Fruit fly (Drosophila melanogaster) whole organism, embryonic: ENCODE results near the gene CG1998.

ENCODE experiments used
- Awh ChIP-seq: fragments of 200-800 bp; sonication (Bioruptor generic); IDR thresholded peaks from 2 replicates; pipeline ENCODE4, ENCODE4 v1.3.6; 2022; ENCODE audit warnings: missing biosample characterization, missing genetic modification characterization
- Blimp-1 ChIP-seq: fragments of 200-800 bp; sonication (Bioruptor generic); optimal IDR thresholded peaks from 3 replicates; lab custom pipeline; 2018; ENCODE audit warnings: missing biosample characterization, missing genetic modification characterization, mild to moderate bottlenecking, moderate library complexity, missing genetic modification reagents
- CG10959 ChIP-seq: fragments of 200-800 bp; sonication (Bioruptor generic); IDR thresholded peaks from 2 replicates; pipeline ENCODE4 v1.3.6; 2022; ENCODE audit warnings: missing biosample characterization, missing genetic modification characterization
- CG10979 ChIP-seq: fragments of 200-800 bp; sonication (Bioruptor generic); optimal IDR thresholded peaks from 2 replicates; lab custom pipeline; 2018; ENCODE audit warnings: missing biosample characterization, mild to moderate bottlenecking, missing genetic modification characterization, moderate library complexity
- CG14014 ChIP-seq: fragments of 200-800 bp; sonication (Bioruptor generic); IDR thresholded peaks from 2 replicates; pipeline ENCODE4 v1.3.6; 2022; ENCODE audit warnings: missing biosample characterization, missing genetic modification characterization
- CG15479 ChIP-seq: fragments of 200-800 bp; sonication (Bioruptor generic); optimal IDR thresholded peaks from 3 replicates; lab custom pipeline; 2019; ENCODE audit warnings: missing biosample characterization, mild to moderate bottlenecking, missing genetic modification characterization, moderate library complexity
- CG17912 ChIP-seq: fragments of 200-800 bp; sonication (Bioruptor generic); optimal IDR thresholded peaks from 2 replicates; lab custom pipeline; 2018; ENCODE audit warnings: missing biosample characterization, mild to moderate bottlenecking, missing genetic modification characterization
- CG18011 ChIP-seq: fragments of 200-800 bp; sonication (Bioruptor generic); optimal IDR thresholded peaks from 2 replicates; lab custom pipeline; 2017; ENCODE audit warnings: missing biosample characterization, missing genetic modification characterization, mild to moderate bottlenecking, moderate library complexity, missing genotype
- CG4617 ChIP-seq: fragments of 200-800 bp; sonication (Bioruptor generic); optimal IDR thresholded peaks from 3 replicates; lab custom pipeline; 2016; ENCODE audit warnings: missing biosample characterization, missing genetic modification characterization, borderline replicate concordance
- CG4820 ChIP-seq: fragments of 200-800 bp; sonication (Bioruptor generic); optimal IDR thresholded peaks from 3 replicates; lab custom pipeline; 2016; ENCODE audit warnings: missing biosample characterization, missing genetic modification characterization
- CG5180 ChIP-seq: fragments of 200-800 bp; sonication (Bioruptor generic); optimal IDR thresholded peaks from 3 replicates; lab custom pipeline; 2017; ENCODE audit warnings: missing biosample characterization, missing genetic modification characterization, mild to moderate bottlenecking, moderate library complexity, missing genetic modification reagents
- CG7839 ChIP-seq: fragments of 200-800 bp; sonication (Bioruptor generic); optimal IDR thresholded peaks from 3 replicates; lab custom pipeline; 2018; ENCODE audit warnings: missing biosample characterization, mild to moderate bottlenecking, missing genetic modification characterization, moderate library complexity
- CG7928 ChIP-seq: fragments of 200-800 bp; sonication (Bioruptor generic); optimal IDR thresholded peaks from 2 replicates; lab custom pipeline; 2017; ENCODE audit warnings: missing biosample characterization, mild to moderate bottlenecking, missing genetic modification characterization
- D ChIP-seq, 2 experiments: fragments of 200-800 bp in 1 of 2; fragments of >200 bp in 1 of 2; sonication (Bioruptor generic) in 1 of 2; optimal IDR thresholded peaks; 2 replicates in 1 of 2; 3 replicates in 1 of 2; lab custom pipeline; 2017; ENCODE audit warnings: mild to moderate bottlenecking in 1 of 2, missing biosample characterization in 1 of 2, missing genetic modification characterization in 1 of 2, missing genetic modification reagents in 1 of 2
- Dek ChIP-seq: fragments of 200-800 bp; sonication (Bioruptor generic); optimal IDR thresholded peaks from 3 replicates; lab custom pipeline; 2019; ENCODE audit warnings: missing biosample characterization, mild to moderate bottlenecking, missing genetic modification characterization, moderate library complexity
- Dip3 ChIP-seq: fragments of 200-800 bp; sonication (Bioruptor generic); optimal IDR thresholded peaks from 3 replicates; lab custom pipeline; 2016; ENCODE audit warnings: missing biosample characterization, missing genetic modification characterization
- H2.0 ChIP-seq: fragments of 200-800 bp; sonication (Bioruptor generic); IDR thresholded peaks from 2 replicates; pipeline ENCODE4 v1.3.6; 2022; ENCODE audit warnings: missing biosample characterization, missing genetic modification characterization
- MTF-1 ChIP-seq: fragments of 200-800 bp; sonication (Bioruptor generic); optimal IDR thresholded peaks from 2 replicates; lab custom pipeline; 2018; ENCODE audit warnings: missing biosample characterization, mild to moderate bottlenecking, missing genetic modification characterization, borderline replicate concordance
- Neu2 ChIP-seq: fragments of 200-800 bp; sonication (Bioruptor generic); optimal IDR thresholded peaks from 3 replicates; lab custom pipeline; 2016; ENCODE audit warnings: missing biosample characterization, missing genetic modification characterization, borderline replicate concordance
- Six4 ChIP-seq: fragments of 200-800 bp; sonication (Bioruptor generic); optimal IDR thresholded peaks from 2 replicates; lab custom pipeline; 2016; ENCODE audit warnings: missing biosample characterization, missing genetic modification characterization
- Ssrp ChIP-seq: fragments of 200-800 bp; sonication (Bioruptor generic); optimal IDR thresholded peaks from 2 replicates; lab custom pipeline; 2018; ENCODE audit warnings: missing biosample characterization, mild to moderate bottlenecking, missing genetic modification characterization, moderate library complexity
- Vsx1 ChIP-seq: fragments of 200-800 bp; sonication (Bioruptor generic); optimal IDR thresholded peaks from 2 replicates; lab custom pipeline; 2017; ENCODE audit warnings: missing biosample characterization, mild to moderate bottlenecking, missing genetic modification characterization, missing genetic modification reagents
- Xbp1 ChIP-seq: fragments of 200-800 bp; sonication (Bioruptor generic); optimal IDR thresholded peaks from 3 replicates; lab custom pipeline; 2016; ENCODE audit warnings: missing biosample characterization, mild to moderate bottlenecking, missing genetic modification characterization
- bigmax ChIP-seq: fragments of 200-800 bp; sonication (Bioruptor generic); optimal IDR thresholded peaks from 2 replicates; lab custom pipeline; 2018; ENCODE audit warnings: missing biosample characterization, mild to moderate bottlenecking, missing genetic modification characterization
- bsh ChIP-seq, 2 experiments: fragments of 200-800 bp; sonication (Bioruptor generic); optimal IDR thresholded peaks; 2 replicates each; lab custom pipeline; 2017 to 2018; ENCODE audit warnings: mild to moderate bottlenecking in 2 of 2, missing biosample characterization in 2 of 2, missing genetic modification characterization in 2 of 2, moderate library complexity in 1 of 2
- cas ChIP-seq: fragments of 200-800 bp; sonication (Bioruptor generic); IDR thresholded peaks from 2 replicates; pipeline ENCODE4 v1.3.6; 2022; ENCODE audit warnings: missing biosample characterization, missing genetic modification characterization
- chif ChIP-seq, 2 experiments: fragments of 200-800 bp; sonication (Bioruptor generic); optimal IDR thresholded peaks; 3 replicates each; lab custom pipeline; 2016; ENCODE audit warnings: missing biosample characterization in 2 of 2, missing genetic modification characterization in 2 of 2
- croc ChIP-seq: fragments of 200-800 bp; sonication (Bioruptor generic); conservative IDR thresholded peaks from 3 replicates; pipeline ENCODE4 v1.3.6; 2022; ENCODE audit warnings: missing biosample characterization, missing genetic modification characterization
- crp ChIP-seq, 2 experiments: fragments of 200-800 bp; sonication (Bioruptor generic); optimal IDR thresholded peaks; 2 replicates in 1 of 2; 3 replicates in 1 of 2; lab custom pipeline; 2017; ENCODE audit warnings: missing biosample characterization in 2 of 2, missing genetic modification characterization in 2 of 2, mild to moderate bottlenecking in 1 of 2, moderate library complexity in 1 of 2
- dimm ChIP-seq: fragments of 200-800 bp; sonication (Bioruptor generic); IDR thresholded peaks from 2 replicates; pipeline ENCODE4 v1.3.6; 2022; ENCODE audit warnings: missing biosample characterization, missing genetic modification characterization
- fd3F ChIP-seq: fragments of 200-800 bp; sonication (Bioruptor generic); optimal IDR thresholded peaks from 2 replicates; lab custom pipeline; 2018; ENCODE audit warnings: missing biosample characterization, mild to moderate bottlenecking, missing genetic modification characterization, moderate library complexity
- gro ChIP-seq: fragments of 200-800 bp; sonication (Bioruptor generic); optimal IDR thresholded peaks from 2 replicates; lab custom pipeline; 2016; ENCODE audit warnings: missing biosample characterization, missing genetic modification characterization
- hbn ChIP-seq: fragments of 200-800 bp; sonication (Bioruptor generic); IDR thresholded peaks from 2 replicates; pipeline ENCODE4 v1.3.6; 2022; ENCODE audit warnings: missing biosample characterization, missing genetic modification characterization; ENCODE audit not compliant: partially characterized antibody
- nerfin-2 ChIP-seq: fragments of 200-800 bp; sonication (Bioruptor generic); IDR thresholded peaks from 2 replicates; pipeline ENCODE4 v1.3.6; 2022; ENCODE audit warnings: missing biosample characterization, missing genetic modification characterization; ENCODE audit not compliant: partially characterized antibody
- nmo ChIP-seq: fragments of 200-800 bp; sonication (Bioruptor generic); optimal IDR thresholded peaks from 2 replicates; lab custom pipeline; 2018; ENCODE audit warnings: missing biosample characterization, mild to moderate bottlenecking, missing genetic modification characterization, moderate library complexity
- oc ChIP-seq: fragments of 200-800 bp; sonication (Bioruptor generic); optimal IDR thresholded peaks from 2 replicates; lab custom pipeline; 2018; ENCODE audit warnings: missing biosample characterization, mild to moderate bottlenecking, missing genetic modification characterization, moderate library complexity
- pb ChIP-seq: fragments of 200-800 bp; sonication (Bioruptor generic); optimal IDR thresholded peaks from 3 replicates; lab custom pipeline; 2016; ENCODE audit warnings: missing biosample characterization, missing genetic modification characterization
- pros ChIP-seq: fragments of 200-800 bp; sonication (Bioruptor generic); optimal IDR thresholded peaks from 3 replicates; lab custom pipeline; 2019; ENCODE audit warnings: missing biosample characterization, mild to moderate bottlenecking, missing genetic modification characterization, moderate library complexity
- sens-2 ChIP-seq: fragments of 200-800 bp; sonication (Bioruptor generic); IDR thresholded peaks from 2 replicates; pipeline ENCODE4 v1.3.6; 2022; ENCODE audit warnings: missing biosample characterization, missing genetic modification characterization
- seq ChIP-seq: fragments of 200-800 bp; sonication (Bioruptor generic); IDR thresholded peaks from 2 replicates; pipeline ENCODE4 v1.3.6; 2022; ENCODE audit warnings: missing biosample characterization, missing genetic modification characterization
- tio ChIP-seq: fragments of 200-800 bp; sonication (Bioruptor generic); optimal IDR thresholded peaks from 2 replicates; lab custom pipeline; 2017; ENCODE audit warnings: missing biosample characterization, missing genetic modification characterization, inconsistent platforms
- tna ChIP-seq: fragments of 200-800 bp; sonication (Bioruptor generic); IDR thresholded peaks from 2 replicates; pipeline ENCODE4 v1.3.6; 2022; ENCODE audit warnings: missing biosample characterization, missing genetic modification characterization; ENCODE audit not compliant: partially characterized antibody
- tx ChIP-seq: fragments of 200-800 bp; sonication (Bioruptor generic); optimal IDR thresholded peaks from 2 replicates; lab custom pipeline; 2016; ENCODE audit warnings: missing biosample characterization, missing genetic modification characterization
- vnd ChIP-seq: fragments of 200-800 bp; sonication (Bioruptor generic); IDR thresholded peaks from 3 replicates; pipeline ENCODE4 v1.3.6; 2022; ENCODE audit warnings: missing biosample characterization, missing genetic modification characterization; ENCODE audit not compliant: partially characterized antibody
- z ChIP-seq: fragments of 200-800 bp; sonication (Bioruptor generic); IDR thresholded peaks from 3 replicates; pipeline ENCODE4 v1.3.6; 2022; ENCODE audit warnings: missing biosample characterization, missing genetic modification characterization
- zen ChIP-seq: fragments of 200-800 bp; sonication (Bioruptor generic); optimal IDR thresholded peaks from 3 replicates; lab custom pipeline; 2018; ENCODE audit warnings: missing biosample characterization, mild to moderate bottlenecking, missing genetic modification characterization, moderate library complexity
- zf30C ChIP-seq: fragments of 200-800 bp; sonication (Bioruptor generic); optimal IDR thresholded peaks from 3 replicates; lab custom pipeline; 2018; ENCODE audit warnings: missing biosample characterization, mild to moderate bottlenecking, missing genetic modification characterization

Gene CG1998

DNA sequence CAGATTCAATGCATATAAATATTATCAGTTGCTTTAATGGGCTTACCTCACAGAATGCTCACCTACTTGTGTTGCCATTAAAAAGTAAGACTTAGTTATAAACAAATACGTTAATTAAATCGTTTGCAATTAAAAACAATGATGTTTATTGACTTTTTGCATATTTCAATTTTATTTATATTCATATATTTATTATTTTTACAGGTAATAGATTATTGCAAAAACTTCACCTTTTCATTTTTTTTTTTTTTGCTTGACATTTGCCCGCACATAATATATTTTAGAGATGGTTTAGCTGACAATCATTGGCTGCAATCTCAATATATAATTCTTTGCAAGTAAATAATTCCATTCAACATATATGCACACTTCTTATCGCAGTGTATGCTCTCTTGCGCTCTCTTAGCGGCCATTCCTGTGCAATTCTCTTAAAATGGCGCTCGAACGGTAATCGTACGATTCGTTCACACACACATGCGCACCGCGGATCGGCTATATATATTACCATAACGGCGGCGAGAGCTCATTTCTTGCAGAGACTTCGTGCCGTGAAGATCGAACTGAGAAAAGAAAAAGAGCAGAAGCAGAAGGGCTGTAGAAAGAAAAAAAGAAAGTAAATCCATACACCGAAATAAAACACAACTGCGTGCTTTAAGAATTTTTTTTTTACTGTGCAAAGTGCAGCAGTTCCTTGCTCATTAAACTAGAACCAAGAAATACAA is 16.3 kb downstream of the CG1998 start, which contains the start of gene Bcat (continued):
- TF ChIP-seq Xbp1 (GFP tag; lab: Kevin White, UChicago) (peak; percentile 67), chif (GFP tag; optimal IDR thresholded peaks at IDR 0.05; lab: Kevin White, UChicago) (peak in 1 of 2 experiments; percentile 25), z (no peak), seq (GFP tag; lab: Robert Waterston, UW) (no peak; the same call in 1 of the 2 replicates), Dek (tag; lab: Kevin White, UChicago) (peak; percentile 70), tx (GFP tag; lab: Kevin White, UChicago) (peak; percentile 32), pros (GFP tag; lab: Kevin White, UChicago) (no peak), CG7839 (tag; lab: Kevin White, UChicago) (peak; percentile 83), bsh (GFP tag; optimal IDR thresholded peaks at IDR 0.05; lab: Kevin White, UChicago) (peak; percentile 9 to 15), CG4820 (GFP tag; lab: Kevin White, UChicago) (peak; percentile 36), CG18011 (GFP tag; lab: Kevin White, UChicago) (peak; percentile 32), CG14014 (GFP tag; lab: Robert Waterston, UW) (no peak), MTF-1 (GFP tag; lab: Kevin White, UChicago) (no peak), vnd (no peak), Six4 (GFP tag; lab: Kevin White, UChicago) (peak; percentile 17), pb (GFP tag; lab: Kevin White, UChicago) (no peak), CG10979 (tag; lab: Kevin White, UChicago) (peak; percentile 47), zf30C (GFP tag; lab: Kevin White, UChicago) (peak; percentile 72), bigmax (GFP tag; lab: Kevin White, UChicago) (no peak), Blimp-1 (GFP tag; lab: Kevin White, UChicago) (peak; percentile 40), oc (tag; lab: Kevin White, UChicago) (no peak), fd3F (GFP tag; lab: Kevin White, UChicago) (peak; percentile 63), tio (GFP tag; lab: Kevin White, UChicago) (peak; percentile 62), crp (GFP tag; optimal IDR thresholded peaks at IDR 0.05; lab: Kevin White, UChicago) (peak in 1 of 2 experiments; percentile 10), D (optimal IDR thresholded peaks at IDR 0.05; lab: Kevin White, UChicago) (no peak), D (GFP tag; optimal IDR thresholded peaks at IDR 0.05; lab: Kevin White, UChicago) (peak; percentile 40), CG15479 (GFP tag; lab: Kevin White, UChicago) (peak; percentile 24), sens-2 (GFP tag; lab: Robert Waterston, UW) (no peak), tna (GFP tag; lab: Robert Waterston, UW) (no peak), Awh (0 out of 2 replicates have a peak, but pooled peaks have one; percentile 14), gro (GFP tag; lab: Kevin White, UChicago) (no peak), zen (peak; percentile 29), CG7928 (GFP tag; lab: Kevin White, UChicago) (peak; percentile 42), CG17912 (GFP tag; lab: Kevin White, UChicago) (no peak), Ssrp (peak; percentile 67), Dip3 (GFP tag; lab: Kevin White, UChicago) (peak; percentile 51), cas (GFP tag; lab: Robert Waterston, UW) (no peak), CG4617 (GFP tag; lab: Kevin White, UChicago) (no peak), nerfin-2 (no peak), croc (GFP tag; lab: Robert Waterston, UW) (no peak; the same call in 2 of the 3 replicates), dimm (no peak), Neu2 (GFP tag; lab: Kevin White, UChicago) (no peak), nmo (GFP tag; lab: Kevin White, UChicago) (peak; percentile 84), H2.0 (no peak), CG10959 (GFP tag; lab: Robert Waterston, UW) (no peak), CG5180 (GFP tag; lab: Kevin White, UChicago) (peak; percentile 44), Vsx1 (GFP tag; lab: Kevin White, UChicago) (no peak), hbn (GFP tag; lab: Robert Waterston, UW) (no peak)
